Worm (Caenorhabditis elegans) whole organism, L4/young adult: ENCODE measurements around the gene ZK512.10.

Source experiments
- W03F9.2 ChIP-seq: fragments of 150-350 bp; optimal IDR thresholded peaks from 2 replicates; lab custom pipeline; 2014; ENCODE audit warnings: missing biosample characterization, missing genetic modification characterization
- him-1 ChIP-seq: sonication (generic microtip); optimal IDR thresholded peaks from 2 replicates; lab custom pipeline; 2016; ENCODE audit warnings: missing genotype, missing genetic modification reagents, missing genetic modification characterization, missing compliant biosample characterization

- peak; percentile 65 for TF ChIP-seq W03F9.2
- no peak for TF ChIP-seq him-1
Measured at ce11 chrIII:9144744-9145390, 14.2 kb downstream of the ZK512.10 start, which contains the start of the genes ZK512.2 and ZK512.4.
